Worm (Caenorhabditis elegans) whole organism, L4/young adult: Measurements from ENCODE around the gene tim-1.

Source experiments
- W03F9.2 ChIP-seq: fragments of 150-350 bp; optimal IDR thresholded peaks from 2 replicates; lab custom pipeline; 2014; ENCODE audit warnings: missing biosample characterization, missing genetic modification characterization
- dao-5 ChIP-seq: sonication (generic microtip); optimal IDR thresholded peaks from 2 replicates; lab custom pipeline; 2016; ENCODE audit warnings: missing genotype, missing genetic modification characterization, moderate library complexity, missing compliant biosample characterization
- him-1 ChIP-seq: sonication (generic microtip); optimal IDR thresholded peaks from 2 replicates; lab custom pipeline; 2016; ENCODE audit warnings: missing genotype, missing genetic modification reagents, missing genetic modification characterization, missing compliant biosample characterization

- peak; percentile 27 for TF ChIP-seq him-1 (tag; lab: Kevin White, UChicago)
- TF ChIP-seq dao-5 (tag; lab: Kevin White, UChicago): peak; percentile 30
- TF ChIP-seq W03F9.2: peak; percentile 95
Observed at ce11 chrIII:12250114-12250792, at the start of gene tim-1, which contains the start of gene Y75B8A.23.
